Worm (Caenorhabditis elegans): ENCODE data around the gene cfp-1.

DNA sequence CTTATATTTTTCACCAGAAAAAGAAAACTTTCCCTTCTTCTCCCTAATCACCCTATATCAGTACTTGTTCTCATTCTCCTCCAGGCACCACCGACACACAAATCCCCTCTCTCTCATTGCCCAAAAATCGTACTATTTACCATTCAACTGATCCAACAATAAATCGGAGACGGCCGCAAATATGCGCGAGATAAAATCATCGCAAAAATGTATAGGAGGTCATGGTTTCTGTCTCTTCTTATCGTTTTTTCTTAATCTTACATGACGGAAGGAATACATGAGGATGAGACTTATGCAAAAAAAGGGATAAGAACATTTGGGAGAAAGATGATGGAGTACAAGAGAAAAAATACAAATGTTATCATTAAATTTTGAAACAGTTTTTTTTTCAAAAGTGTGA lies 9.2 kb downstream of the cfp-1 start:
- TF ChIP-seq unc-62 (GFP tag; optimal IDR thresholded peaks at IDR 0.05): no peak
- TF ChIP-seq nhr-11 (tag; optimal IDR thresholded peaks at IDR 0.05): no peak
- no peak for TF ChIP-seq nhr-12 (tag; optimal IDR thresholded peaks at IDR 0.05)
- TF ChIP-seq lin-11 (tag; optimal IDR thresholded peaks at IDR 0.05): no peak
- no peak for TF ChIP-seq lsy-2 (tag; optimal IDR thresholded peaks at IDR 0.05)
- no peak for TF ChIP-seq ZK546.5 (tag; optimal IDR thresholded peaks at IDR 0.05)
- no peak for TF ChIP-seq aly-2 (tag; optimal IDR thresholded peaks at IDR 0.05)
- no peak for TF ChIP-seq snpc-4 (tag; optimal IDR thresholded peaks at IDR 0.05)
- TF ChIP-seq ceh-82 (tag; optimal IDR thresholded peaks at IDR 0.05): no peak
- TF ChIP-seq blmp-1 (tag; optimal IDR thresholded peaks at IDR 0.05; ENCODE audit: insufficient read depth): no peak

Measured in whole organism, L2 larva.